Fruit fly (Drosophila melanogaster) whole organism, embryonic: ENCODE data around the gene Pink1.

Source experiments
- CG10543 ChIP-seq: fragments of 200-800 bp; sonication (Bioruptor generic); optimal IDR thresholded peaks from 3 replicates; lab custom pipeline; 2017; ENCODE audit warnings: missing biosample characterization, mild to moderate bottlenecking, missing genetic modification characterization, moderate library complexity
- CG11723 ChIP-seq: fragments of 200-800 bp; sonication (Bioruptor generic); optimal IDR thresholded peaks from 2 replicates; lab custom pipeline; 2017; ENCODE audit warnings: missing biosample characterization, mild to moderate bottlenecking, missing genetic modification characterization
- CG12219 ChIP-seq: fragments of 200-800 bp; sonication (Bioruptor generic); optimal IDR thresholded peaks from 3 replicates; lab custom pipeline; 2018; ENCODE audit warnings: missing biosample characterization, mild to moderate bottlenecking, missing genetic modification characterization
- CG13296 ChIP-seq: fragments of 200-800 bp; sonication (Bioruptor generic); optimal IDR thresholded peaks from 3 replicates; lab custom pipeline; 2018; ENCODE audit warnings: missing biosample characterization, mild to moderate bottlenecking, missing genetic modification characterization
- CG13424 ChIP-seq: fragments of 200-800 bp; sonication (Bioruptor generic); optimal IDR thresholded peaks from 2 replicates; lab custom pipeline; 2019; ENCODE audit warnings: missing biosample characterization, mild to moderate bottlenecking, missing genetic modification characterization, moderate library complexity
- CG1529 ChIP-seq: fragments of 200-800 bp; sonication (Bioruptor generic); optimal IDR thresholded peaks from 3 replicates; lab custom pipeline; 2018; ENCODE audit warnings: missing biosample characterization, missing genetic modification characterization
- CG15479 ChIP-seq: fragments of 200-800 bp; sonication (Bioruptor generic); optimal IDR thresholded peaks from 3 replicates; lab custom pipeline; 2019; ENCODE audit warnings: missing biosample characterization, mild to moderate bottlenecking, missing genetic modification characterization, moderate library complexity
- CG15601 ChIP-seq: fragments of 200-800 bp; sonication (Bioruptor generic); optimal IDR thresholded peaks from 3 replicates; lab custom pipeline; 2019; ENCODE audit warnings: missing biosample characterization, mild to moderate bottlenecking, missing genetic modification characterization, moderate library complexity
- CG16863 ChIP-seq: fragments of 200-800 bp; sonication (Bioruptor generic); optimal IDR thresholded peaks from 3 replicates; lab custom pipeline; 2016; ENCODE audit warnings: missing biosample characterization, missing genetic modification characterization
- CG17912 ChIP-seq: fragments of 200-800 bp; sonication (Bioruptor generic); optimal IDR thresholded peaks from 2 replicates; lab custom pipeline; 2018; ENCODE audit warnings: missing biosample characterization, mild to moderate bottlenecking, missing genetic modification characterization
- CG18262 ChIP-seq: fragments of 200-800 bp; optimal IDR thresholded peaks from 3 replicates; lab custom pipeline; 2019; ENCODE audit warnings: missing biosample characterization, mild to moderate bottlenecking, missing genetic modification characterization, moderate library complexity
- CG18476 ChIP-seq: fragments of 200-800 bp; sonication (Bioruptor generic); optimal IDR thresholded peaks from 2 replicates; lab custom pipeline; 2016; ENCODE audit warnings: missing biosample characterization, mild to moderate bottlenecking, missing genetic modification characterization
- CG18599 ChIP-seq: fragments of 200-800 bp; sonication (Bioruptor generic); optimal IDR thresholded peaks from 3 replicates; lab custom pipeline; 2017; ENCODE audit warnings: missing biosample characterization, missing genetic modification characterization, mild to moderate bottlenecking, moderate library complexity, missing genetic modification reagents
- CG31224 ChIP-seq: fragments of 200-800 bp; sonication (Bioruptor generic); IDR thresholded peaks from 2 replicates; pipeline ENCODE4 v1.3.6; 2022; ENCODE audit warnings: missing biosample characterization, missing genetic modification characterization
- CG32532 ChIP-seq: fragments of 200-800 bp; sonication (Bioruptor generic); IDR thresholded peaks from 2 replicates; pipeline ENCODE4 v1.3.6; 2022; ENCODE audit warnings: missing biosample characterization, missing genetic modification characterization
- CG3281 ChIP-seq: fragments of 200-800 bp; sonication (Bioruptor generic); optimal IDR thresholded peaks from 3 replicates; lab custom pipeline; 2017; ENCODE audit warnings: missing biosample characterization, mild to moderate bottlenecking, missing genetic modification characterization
- CG33213 ChIP-seq: fragments of 200-800 bp; sonication (Bioruptor generic); optimal IDR thresholded peaks from 3 replicates; lab custom pipeline; 2016; ENCODE audit warnings: missing biosample characterization, missing genetic modification characterization
- CG4820 ChIP-seq: fragments of 200-800 bp; sonication (Bioruptor generic); optimal IDR thresholded peaks from 3 replicates; lab custom pipeline; 2016; ENCODE audit warnings: missing biosample characterization, missing genetic modification characterization
- CG6683 ChIP-seq: fragments of 200-800 bp; sonication (Bioruptor generic); optimal IDR thresholded peaks from 2 replicates; lab custom pipeline; 2017; ENCODE audit warnings: missing biosample characterization, mild to moderate bottlenecking, missing genetic modification characterization, missing genetic modification reagents
- CG7271 ChIP-seq: fragments of 200-800 bp; sonication (Bioruptor generic); optimal IDR thresholded peaks from 2 replicates; lab custom pipeline; 2018; ENCODE audit warnings: missing biosample characterization, mild to moderate bottlenecking, missing genetic modification characterization, moderate library complexity
- CG7372 ChIP-seq: fragments of 200-800 bp; sonication (Bioruptor generic); IDR thresholded peaks from 2 replicates; pipeline ENCODE4 v1.3.6; 2022; ENCODE audit warnings: missing biosample characterization, missing genetic modification characterization
- CG7839 ChIP-seq: fragments of 200-800 bp; sonication (Bioruptor generic); optimal IDR thresholded peaks from 3 replicates; lab custom pipeline; 2018; ENCODE audit warnings: missing biosample characterization, mild to moderate bottlenecking, missing genetic modification characterization, moderate library complexity
- CG7987 ChIP-seq: fragments of 200-800 bp; sonication (Bioruptor generic); optimal IDR thresholded peaks from 2 replicates; lab custom pipeline; 2018; ENCODE audit warnings: missing biosample characterization, mild to moderate bottlenecking, missing genetic modification characterization, moderate library complexity
- CG8281 ChIP-seq: fragments of 200-800 bp; sonication (Bioruptor generic); optimal IDR thresholded peaks from 2 replicates; lab custom pipeline; 2018; ENCODE audit warnings: missing biosample characterization, mild to moderate bottlenecking, missing genetic modification characterization, moderate library complexity
- CG9797 ChIP-seq: fragments of 200-800 bp; sonication (Bioruptor generic); optimal IDR thresholded peaks from 3 replicates; lab custom pipeline; 2018; ENCODE audit warnings: missing biosample characterization, mild to moderate bottlenecking, missing genetic modification characterization
- Dip3 ChIP-seq: fragments of 200-800 bp; sonication (Bioruptor generic); optimal IDR thresholded peaks from 3 replicates; lab custom pipeline; 2016; ENCODE audit warnings: missing biosample characterization, missing genetic modification characterization
- Gsc ChIP-seq: fragments of 200-800 bp; sonication (Bioruptor generic); IDR thresholded peaks from 2 replicates; pipeline ENCODE4 v1.3.6; 2022; ENCODE audit warnings: missing biosample characterization, missing genetic modification characterization
- HmgD ChIP-seq: fragments of 200-800 bp; sonication (Bioruptor generic); optimal IDR thresholded peaks from 3 replicates; lab custom pipeline; 2016; ENCODE audit warnings: missing biosample characterization, missing genetic modification characterization
- MTF-1 ChIP-seq: fragments of 200-800 bp; sonication (Bioruptor generic); optimal IDR thresholded peaks from 2 replicates; lab custom pipeline; 2018; ENCODE audit warnings: missing biosample characterization, mild to moderate bottlenecking, missing genetic modification characterization, borderline replicate concordance
- Mad ChIP-seq: fragments of 200-800 bp; sonication (Bioruptor generic); optimal IDR thresholded peaks from 2 replicates; lab custom pipeline; 2016; ENCODE audit warnings: missing biosample characterization, missing genetic modification characterization
- Med ChIP-seq: fragments of 200-800 bp; sonication (Bioruptor generic); peaks from one replicate; lab custom pipeline; 2016; ENCODE audit warnings: missing biosample characterization, missing genetic modification characterization, mild to moderate bottlenecking, inconsistent platforms, moderate library complexity
- Optix ChIP-seq: fragments of 200-800 bp; sonication (Bioruptor generic); IDR thresholded peaks from 3 replicates; pipeline ENCODE4 v1.3.6; 2022; ENCODE audit warnings: missing biosample characterization, missing genetic modification characterization
- Rx ChIP-seq: fragments of 200-800 bp; sonication (Bioruptor generic); IDR thresholded peaks from 2 replicates; pipeline ENCODE4 v1.3.6; 2022; ENCODE audit warnings: missing biosample characterization, missing genetic modification characterization
- Sox102F ChIP-seq: fragments of 200-800 bp; sonication (Bioruptor generic); optimal IDR thresholded peaks from 2 replicates; lab custom pipeline; 2018; ENCODE audit warnings: missing biosample characterization, mild to moderate bottlenecking, missing genetic modification characterization, moderate library complexity
- Tbp ChIP-seq: fragments of >200 bp; optimal IDR thresholded peaks from 2 replicates; lab custom pipeline; 2018; ENCODE audit warnings: missing biosample characterization, missing genetic modification characterization
- Usf ChIP-seq: fragments of 200-800 bp; sonication (Bioruptor generic); optimal IDR thresholded peaks from 2 replicates; lab custom pipeline; 2017; ENCODE audit warnings: missing genotype, missing biosample characterization, missing genetic modification characterization
- ac ChIP-seq: fragments of 200-800 bp; sonication (Bioruptor generic); optimal IDR thresholded peaks from 3 replicates; lab custom pipeline; 2017; ENCODE audit warnings: missing biosample characterization, mild to moderate bottlenecking, missing genetic modification characterization
- btn ChIP-seq: fragments of 200-800 bp; sonication (Bioruptor generic); optimal IDR thresholded peaks from 2 replicates; lab custom pipeline; 2016; ENCODE audit warnings: missing biosample characterization, missing genetic modification characterization
- corto ChIP-seq: fragments of 200-800 bp; sonication (Bioruptor generic); optimal IDR thresholded peaks from 2 replicates; lab custom pipeline; 2016; ENCODE audit warnings: missing biosample characterization, mild to moderate bottlenecking, missing genetic modification characterization, moderate library complexity
- crol ChIP-seq: fragments of 200-800 bp; sonication (Bioruptor generic); IDR thresholded peaks from 2 replicates; pipeline ENCODE4 v1.3.6; 2022; ENCODE audit warnings: missing biosample characterization, missing genetic modification characterization
- gce ChIP-seq: fragments of 200-800 bp; sonication (Bioruptor generic); IDR thresholded peaks from 3 replicates; pipeline ENCODE4 v1.3.6; 2022; ENCODE audit warnings: missing biosample characterization, missing genetic modification characterization
- gsb ChIP-seq: fragments of 200-800 bp; sonication (Bioruptor generic); IDR thresholded peaks from 2 replicates; pipeline ENCODE4 v1.3.6; 2022; ENCODE audit warnings: missing biosample characterization, missing genetic modification characterization
- ind ChIP-seq: fragments of 200-800 bp; sonication (Bioruptor generic); optimal IDR thresholded peaks from 3 replicates; lab custom pipeline; 2016; ENCODE audit warnings: missing biosample characterization, missing genetic modification characterization
- insv ChIP-seq, 2 experiments: fragments of 200-800 bp; sonication (Bioruptor generic); optimal IDR thresholded peaks; 3 replicates each; lab custom pipeline; 2016 to 2018; ENCODE audit warnings: missing biosample characterization in 2 of 2, missing genetic modification characterization in 2 of 2
- kni ChIP-seq: fragments of 200-800 bp; sonication (Bioruptor generic); optimal IDR thresholded peaks from 3 replicates; lab custom pipeline; 2017; ENCODE audit warnings: mild to moderate bottlenecking, missing biosample characterization, missing genetic modification reagents, missing genetic modification characterization
- org-1 ChIP-seq: fragments of 200-800 bp; sonication (Bioruptor generic); optimal IDR thresholded peaks from 2 replicates; lab custom pipeline; 2017; ENCODE audit warnings: missing biosample characterization, missing genetic modification characterization
- peb ChIP-seq: fragments of 200-800 bp; sonication (Bioruptor generic); IDR thresholded peaks from 2 replicates; pipeline ENCODE4 v1.3.6; 2022; ENCODE audit warnings: missing biosample characterization, missing genetic modification characterization
- shn ChIP-seq: fragments of 200-800 bp; sonication (Bioruptor generic); optimal IDR thresholded peaks from 3 replicates; lab custom pipeline; 2016; ENCODE audit warnings: missing biosample characterization, missing genetic modification characterization
- ssp ChIP-seq: fragments of 200-800 bp; sonication (Bioruptor generic); IDR thresholded peaks from 2 replicates; pipeline ENCODE4 v1.3.6; 2022; ENCODE audit warnings: missing biosample characterization, missing genetic modification characterization
- stc ChIP-seq: fragments of 200-800 bp; sonication (Bioruptor generic); IDR thresholded peaks from 2 replicates; pipeline ENCODE4 v1.3.6; 2022; ENCODE audit warnings: missing biosample characterization, missing genetic modification characterization

Gene Pink1

DNA sequence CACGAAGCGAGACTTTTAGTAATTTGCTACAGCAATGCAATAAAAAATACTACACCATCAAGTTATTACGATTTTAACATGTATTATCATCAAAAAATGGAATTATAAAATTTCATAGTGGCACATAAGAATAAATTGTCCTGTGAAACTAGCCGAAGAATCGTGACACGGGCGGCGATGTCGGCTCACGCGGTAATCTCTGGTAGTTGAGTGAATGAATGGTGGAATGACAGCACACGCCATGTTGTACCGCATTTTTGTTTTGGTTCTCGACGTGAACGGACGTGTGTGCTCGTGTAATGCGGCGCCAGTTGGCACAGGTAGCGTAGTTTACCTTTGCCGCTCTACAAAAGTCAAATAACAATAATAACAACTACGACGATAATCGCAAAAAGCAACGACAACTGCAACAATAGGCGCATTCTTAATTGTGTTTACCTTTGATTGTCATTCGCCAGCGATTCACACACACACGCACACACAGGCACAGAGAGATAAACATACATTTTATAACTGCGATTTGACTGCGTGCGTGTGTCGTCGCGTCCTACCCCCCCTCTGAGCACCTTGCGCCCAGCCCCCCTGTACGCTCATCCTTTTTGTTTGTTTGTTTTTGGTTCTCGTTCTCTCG lies 15.8 kb downstream of the Pink1 start, which contains the start of gene CG14441 (continued):
- TF ChIP-seq stc, result no peak
- TF ChIP-seq gsb, result no peak
- TF ChIP-seq btn, result no peak
- peak; percentile 78 for TF ChIP-seq CG15479 (GFP tag; lab: Kevin White, UChicago)
- TF ChIP-seq CG10543 (GFP tag; lab: Kevin White, UChicago), result peak; percentile 86
- 0 out of 2 replicates have a peak, but pooled peaks have one; percentile 17 for TF ChIP-seq CG31224
- no peak for TF ChIP-seq CG9797 (GFP tag; lab: Kevin White, UChicago)
- peak; percentile 13 for TF ChIP-seq CG7271 (tag; lab: Kevin White, UChicago)
- no peak for TF ChIP-seq Sox102F (GFP tag; lab: Kevin White, UChicago)
- TF ChIP-seq CG32532 (GFP tag; lab: Robert Waterston, UW), result peak; percentile 63
- peak; percentile 78 for TF ChIP-seq crol
- TF ChIP-seq CG18476 (GFP tag; lab: Kevin White, UChicago), result peak; percentile 3
- TF ChIP-seq CG7372 (GFP tag; lab: Robert Waterston, UW), result no peak
- no peak for TF ChIP-seq ind (GFP tag; lab: Kevin White, UChicago)
- no peak for TF ChIP-seq CG17912
- TF ChIP-seq CG1529 (GFP tag; lab: Kevin White, UChicago), result peak; percentile 20
- TF ChIP-seq ssp (GFP tag; lab: Robert Waterston, UW), result no peak
- TF ChIP-seq insv (GFP tag; optimal IDR thresholded peaks at IDR 0.05; lab: Kevin White, UChicago), result peak in 1 of 2 experiments; percentile 44
- peak; percentile 94 for TF ChIP-seq Med
- no peak for TF ChIP-seq gce
- peak; percentile 25 for TF ChIP-seq CG7987 (GFP tag; lab: Kevin White, UChicago)
- no peak for TF ChIP-seq Tbp (GFP tag; lab: Kevin White, UChicago)
- TF ChIP-seq Optix (GFP tag; lab: Robert Waterston, UW), result no peak
- peak; percentile 97 for TF ChIP-seq CG8281 (tag; lab: Kevin White, UChicago)
- TF ChIP-seq Dip3 (GFP tag; lab: Kevin White, UChicago), result no peak
- peak; percentile 44 for TF ChIP-seq CG7839 (tag; lab: Kevin White, UChicago)
- peak; percentile 41 for TF ChIP-seq MTF-1 (GFP tag; lab: Kevin White, UChicago)
- TF ChIP-seq shn, result peak; percentile 18
- TF ChIP-seq CG18599, result peak; percentile 79
- no peak for TF ChIP-seq Usf (GFP tag; lab: Kevin White, UChicago)
- TF ChIP-seq peb, result no peak
- TF ChIP-seq kni, result peak; percentile 54
- no peak for TF ChIP-seq CG11723 (GFP tag; lab: Kevin White, UChicago)
- TF ChIP-seq CG3281 (GFP tag; lab: Kevin White, UChicago), result peak; percentile 78
- peak; percentile 17 for TF ChIP-seq CG18262
- peak; percentile 75 for TF ChIP-seq corto (GFP tag; lab: Kevin White, UChicago)
- peak; percentile 52 for TF ChIP-seq Mad (GFP tag; lab: Kevin White, UChicago)
- no peak for TF ChIP-seq Gsc (GFP tag; lab: Robert Waterston, UW)
- TF ChIP-seq CG16863, result no peak
- peak; percentile 54 for TF ChIP-seq CG6683 (GFP tag; lab: Kevin White, UChicago)
- TF ChIP-seq CG4820, result peak; percentile 9
- TF ChIP-seq Rx (GFP tag; lab: Robert Waterston, UW), result no peak
- TF ChIP-seq HmgD (GFP tag; lab: Kevin White, UChicago), result peak; percentile 13
- TF ChIP-seq CG15601 (tag; lab: Kevin White, UChicago), result peak; percentile 12
- peak; percentile 1 for TF ChIP-seq ac
- TF ChIP-seq org-1, result peak; percentile 30
- peak; percentile 43 for TF ChIP-seq CG13424 (tag; lab: Kevin White, UChicago)
- TF ChIP-seq CG33213, result peak; percentile 50
- no peak for TF ChIP-seq CG12219 (GFP tag; lab: Kevin White, UChicago)
- peak; percentile 78 for TF ChIP-seq CG13296 (GFP tag; lab: Kevin White, UChicago)
